Fruit fly (Drosophila melanogaster): ENCODE results near the gene CG6707.
A peak's percentile ranks its signal among the peaks of the same experiment; 100 is the strongest.

CG6707 gene

dm6 chr3L:9864275-9865052 lies 33.9 kb downstream of the CG6707 start, which contains the start of the genes iPLA2-VIA and Ciz1 (continued):
- TF ChIP-seq CG6791 (GFP tag; IDR thresholded peaks at IDR 0.05; ENCODE audit: partially characterized antibody) (0 out of 3 replicates have a peak, but pooled peaks have one; percentile 57), ap (GFP tag; IDR thresholded peaks at IDR 0.05) (no peak), Doc3 (GFP tag; IDR thresholded peaks at IDR 0.05; ENCODE audit: partially characterized antibody) (peak; percentile 66), CG9609 (GFP tag; optimal IDR thresholded peaks at IDR 0.05) (no peak), inv (GFP tag; IDR thresholded peaks at IDR 0.05; ENCODE audit: partially characterized antibody) (peak; percentile 72), CG11247 (GFP tag; IDR thresholded peaks at IDR 0.05) (no peak), pan (optimal IDR thresholded peaks at IDR 0.05) (no peak), pan (GFP tag; optimal IDR thresholded peaks at IDR 0.05 in 1 of 2, IDR thresholded peaks at IDR 0.05 in 1 of 2) (no peak), CG2199 (GFP tag; IDR thresholded peaks at IDR 0.05) (0 out of 3 replicates have a peak, but pooled peaks have one; percentile 73), Oaz (GFP tag; IDR thresholded peaks at IDR 0.05) (no peak), CG11504 (tag; optimal IDR thresholded peaks at IDR 0.05) (no peak), CG17186 (GFP tag; optimal IDR thresholded peaks at IDR 0.05) (peak; percentile 28), Gug (GFP tag; IDR thresholded peaks at IDR 0.05) (0 out of 4 replicates have a peak, but pooled peaks have one; percentile 8), CG3838 (GFP tag; optimal IDR thresholded peaks at IDR 0.05) (no peak), vfl (GFP tag; optimal IDR thresholded peaks at IDR 0.05) (peak; percentile 13), CG16779 (GFP tag; IDR thresholded peaks at IDR 0.05) (no peak), YL-1 (GFP tag; optimal IDR thresholded peaks at IDR 0.05) (peak; percentile 37), zfh2 (GFP tag; optimal IDR thresholded peaks at IDR 0.05) (peak; percentile 15), CG10543 (GFP tag; optimal IDR thresholded peaks at IDR 0.05) (no peak), Hr39 (optimal IDR thresholded peaks at IDR 0.05) (no peak), ems (GFP tag; optimal IDR thresholded peaks at IDR 0.05) (no peak), tgo (GFP tag; IDR thresholded peaks at IDR 0.05) (no peak), CG10979 (tag; optimal IDR thresholded peaks at IDR 0.05) (peak; percentile 14), hb (GFP tag; IDR thresholded peaks at IDR 0.05; ENCODE audit: partially characterized antibody) (peak; percentile 71), sima (GFP tag; optimal IDR thresholded peaks at IDR 0.05) (no peak), HmgD (GFP tag; optimal IDR thresholded peaks at IDR 0.05) (no peak), CG15514 (GFP tag; optimal IDR thresholded peaks at IDR 0.05) (peak; percentile 62), corto (GFP tag; optimal IDR thresholded peaks at IDR 0.05) (no peak), CG4617 (GFP tag; optimal IDR thresholded peaks at IDR 0.05; ENCODE audit: borderline replicate concordance) (peak; percentile 31), Eip74EF (GFP tag; optimal IDR thresholded peaks at IDR 0.05) (no peak), HLH4C (GFP tag; IDR thresholded peaks at IDR 0.05; ENCODE audit: partially characterized antibody) (peak; percentile 68), CG11723 (GFP tag; optimal IDR thresholded peaks at IDR 0.05) (no peak), CG1529 (GFP tag; optimal IDR thresholded peaks at IDR 0.05) (no peak), CG12769 (tag; optimal IDR thresholded peaks at IDR 0.05) (no peak), CG17359 (tag; optimal IDR thresholded peaks at IDR 0.05) (no peak), wek (GFP tag; optimal IDR thresholded peaks at IDR 0.05) (no peak), lilli (GFP tag; optimal IDR thresholded peaks at IDR 0.05) (peak; percentile 7), CG2712 (tag; optimal IDR thresholded peaks at IDR 0.05) (peak; percentile 61), vnd (GFP tag; IDR thresholded peaks at IDR 0.05; ENCODE audit: partially characterized antibody) (peak; percentile 74), disco-r (GFP tag; optimal IDR thresholded peaks at IDR 0.05) (no peak), CG16815 (GFP tag; optimal IDR thresholded peaks at IDR 0.05) (no peak), CG4424 (GFP tag; optimal IDR thresholded peaks at IDR 0.05) (peak; percentile 32), lbe (GFP tag; optimal IDR thresholded peaks at IDR 0.05) (peak; percentile 3), Nf-YC (tag; optimal IDR thresholded peaks at IDR 0.05) (peak; percentile 50), sim (GFP tag; IDR thresholded peaks at IDR 0.05) (no peak), tll (GFP tag; optimal IDR thresholded peaks at IDR 0.05) (peak; percentile 23 to 34), knrl (GFP tag; IDR thresholded peaks at IDR 0.05; ENCODE audit: partially characterized antibody) (peak; percentile 91), Tbp (GFP tag; optimal IDR thresholded peaks at IDR 0.05) (no peak), CG2889 (GFP tag; IDR thresholded peaks at IDR 0.05) (no peak)

Measured in whole organism, embryonic.